Fruit fly (Drosophila melanogaster): ENCODE data around the gene crb.

The crb gene

dm6 chr3R:24298534-24298936 lies 3.7 kb downstream of the crb start (continued):
- TF ChIP-seq Dip2 (GFP tag; IDR thresholded peaks at IDR 0.05) = no peak
- no peak for TF ChIP-seq CG1602 (GFP tag; optimal IDR thresholded peaks at IDR 0.05)
- TF ChIP-seq chif (GFP tag; optimal IDR thresholded peaks at IDR 0.05) = no peak
- no peak; the same call in 2 of the 3 replicates for TF ChIP-seq ase (GFP tag; IDR thresholded peaks at IDR 0.05)
- TF ChIP-seq CG15011 (GFP tag; optimal IDR thresholded peaks at IDR 0.05) = peak; percentile 10
- peak; percentile 52 for TF ChIP-seq wek (GFP tag; optimal IDR thresholded peaks at IDR 0.05)
- TF ChIP-seq chinmo (GFP tag; IDR thresholded peaks at IDR 0.05; ENCODE audit: partially characterized antibody) = peak; percentile 62; the same call in 1 of the 4 replicates
- no peak for TF ChIP-seq mirr (GFP tag; optimal IDR thresholded peaks at IDR 0.05)
- no peak for TF ChIP-seq run (tag; optimal IDR thresholded peaks at IDR 0.05)
- TF ChIP-seq tgo (GFP tag; IDR thresholded peaks at IDR 0.05) = no peak
- no peak for TF ChIP-seq Adf1 (GFP tag; IDR thresholded peaks at IDR 0.05)
- no peak for TF ChIP-seq Dek (tag; optimal IDR thresholded peaks at IDR 0.05)
- TF ChIP-seq CG7987 (GFP tag; optimal IDR thresholded peaks at IDR 0.05) = peak; percentile 25
- no peak for TF ChIP-seq Vsx1 (GFP tag; optimal IDR thresholded peaks at IDR 0.05)
- no peak for TF ChIP-seq H2.0 (GFP tag; IDR thresholded peaks at IDR 0.05)
- peak; percentile 24 for TF ChIP-seq Blimp-1 (GFP tag; optimal IDR thresholded peaks at IDR 0.05)
- TF ChIP-seq Doc3 (GFP tag; IDR thresholded peaks at IDR 0.05; ENCODE audit: partially characterized antibody) = no peak
- TF ChIP-seq CG33557 (GFP tag; optimal IDR thresholded peaks at IDR 0.05) = no peak
- TF ChIP-seq Dp (GFP tag; optimal IDR thresholded peaks at IDR 0.05) = no peak
- peak; percentile 33 for TF ChIP-seq CG12391 (tag; optimal IDR thresholded peaks at IDR 0.05)
- no peak for TF ChIP-seq CG3726 (GFP tag; IDR thresholded peaks at IDR 0.05)
- no peak for TF ChIP-seq CG10565 (GFP tag; optimal IDR thresholded peaks at IDR 0.05)
- no peak for TF ChIP-seq CG4282 (GFP tag; optimal IDR thresholded peaks at IDR 0.05)
- TF ChIP-seq Mad (GFP tag; optimal IDR thresholded peaks at IDR 0.05) = no peak
- no peak for TF ChIP-seq sc (optimal IDR thresholded peaks at IDR 0.05)
- peak; percentile 10 for TF ChIP-seq sc (GFP tag; optimal IDR thresholded peaks at IDR 0.05)
- peak; percentile 17 for TF ChIP-seq CG1529 (GFP tag; optimal IDR thresholded peaks at IDR 0.05)
- TF ChIP-seq CG17361 (GFP tag; IDR thresholded peaks at IDR 0.05) = peak; percentile 31; the same call in 1 of the 3 replicates
- no peak for TF ChIP-seq CG7271 (tag; optimal IDR thresholded peaks at IDR 0.05)
- TF ChIP-seq Side (GFP tag; optimal IDR thresholded peaks at IDR 0.05) = no peak
- no peak for TF ChIP-seq CG10147 (GFP tag; optimal IDR thresholded peaks at IDR 0.05)
- TF ChIP-seq CG16815 (GFP tag; optimal IDR thresholded peaks at IDR 0.05) = peak; percentile 13
- peak; percentile 31 for TF ChIP-seq CG17359 (tag; optimal IDR thresholded peaks at IDR 0.05)
- TF ChIP-seq pan (optimal IDR thresholded peaks at IDR 0.05) = no peak
- no peak for TF ChIP-seq pan (GFP tag; optimal IDR thresholded peaks at IDR 0.05 in 1 of 2, IDR thresholded peaks at IDR 0.05 in 1 of 2)
- 0 out of 3 replicates have a peak, but pooled peaks have one; percentile 22 for TF ChIP-seq CG11695 (GFP tag; IDR thresholded peaks at IDR 0.05)
- no peak for TF ChIP-seq sob (GFP tag; IDR thresholded peaks at IDR 0.05)
- peak; percentile 13 for TF ChIP-seq CG15696 (tag; optimal IDR thresholded peaks at IDR 0.05)
- TF ChIP-seq Dbx (GFP tag; IDR thresholded peaks at IDR 0.05) = no peak
- TF ChIP-seq CG30020 (tag; optimal IDR thresholded peaks at IDR 0.05) = no peak
- TF ChIP-seq vvl (GFP tag; IDR thresholded peaks at IDR 0.05) = peak; percentile 73
- TF ChIP-seq Hr3 (GFP tag; optimal IDR thresholded peaks at IDR 0.05) = peak; percentile 28
- TF ChIP-seq cato (GFP tag; optimal IDR thresholded peaks at IDR 0.05; ENCODE audit: borderline replicate concordance) = no peak
- TF ChIP-seq CG18476 (GFP tag; optimal IDR thresholded peaks at IDR 0.05) = no peak
- TF ChIP-seq Bgb (GFP tag; IDR thresholded peaks at IDR 0.05; ENCODE audit: partially characterized antibody) = no peak
- no peak for TF ChIP-seq CG15479 (GFP tag; optimal IDR thresholded peaks at IDR 0.05)
- TF ChIP-seq CG5953 (GFP tag; IDR thresholded peaks at IDR 0.05) = no peak
- TF ChIP-seq CG13624 (GFP tag; optimal IDR thresholded peaks at IDR 0.05) = peak; percentile 2
- peak; percentile 26 for TF ChIP-seq CG1603 (tag; optimal IDR thresholded peaks at IDR 0.05)
- peak; percentile 38; the same call in 1 of the 2 replicates for TF ChIP-seq stc (GFP tag; IDR thresholded peaks at IDR 0.05)
- TF ChIP-seq Xrp1 (GFP tag; IDR thresholded peaks at IDR 0.05) = peak; percentile 17; the same call in 1 of the 2 replicates

Measured in whole organism, embryonic.